Worm (Caenorhabditis elegans) whole organism, L4 larva: ENCODE measurements around the gene srx-110.

ENCODE experiments used
- D1046.2 ChIP-seq: fragments of 200-800 bp; sonication (Bioruptor generic); IDR thresholded peaks from 2 replicates; pipeline ENCODE4 v1.3.6; 2022; ENCODE audit warnings: missing genetic modification characterization, missing compliant biosample characterization
- R02D3.7 ChIP-seq: fragments of 150-350 bp; sonication (generic microtip); optimal IDR thresholded peaks from 3 replicates; lab custom pipeline; 2014; ENCODE audit warnings: missing biosample characterization, missing genetic modification characterization
- T20F7.1 ChIP-seq: fragments of 200-800 bp; sonication (Bioruptor generic); optimal IDR thresholded peaks from 2 replicates; lab custom pipeline; 2018; ENCODE audit warnings: mild to moderate bottlenecking, missing genetic modification characterization, missing compliant biosample characterization
- Y5F2A.4 ChIP-seq: fragments of 200-800 bp; sonication (Bioruptor generic); optimal IDR thresholded peaks from 2 replicates; lab custom pipeline; 2018; ENCODE audit warnings: mild to moderate bottlenecking, missing genetic modification characterization, missing compliant biosample characterization
- Y75B8A.6 ChIP-seq: fragments of 200-800 bp; sonication (Bioruptor generic); IDR thresholded peaks from 2 replicates; pipeline ENCODE4 v1.3.6; 2022; ENCODE audit warnings: missing genetic modification reagents, missing genetic modification characterization, missing compliant biosample characterization
- ZK337.2 ChIP-seq: fragments of 200-800 bp; sonication (Bioruptor generic); IDR thresholded peaks from 2 replicates; pipeline ENCODE4 v1.3.6; 2022; ENCODE audit warnings: missing genetic modification reagents, missing genetic modification characterization, missing compliant biosample characterization
- ZK546.5 ChIP-seq, 2 experiments: sonication (generic microtip); optimal IDR thresholded peaks; 2 replicates each; lab custom pipeline; 2017; ENCODE audit warnings: missing biosample characterization in 2 of 2, missing genetic modification characterization in 2 of 2
- aha-1 ChIP-seq: fragments of 150-350 bp; peaks from one replicate; lab custom pipeline; 2014; ENCODE audit warnings: missing biosample characterization, missing genetic modification characterization
- aly-2 ChIP-seq: sonication (generic microtip); optimal IDR thresholded peaks from 2 replicates; lab custom pipeline; 2018; ENCODE audit warnings: missing biosample characterization, missing genetic modification characterization
- ama-1 ChIP-seq: fragments of 150-350 bp; optimal IDR thresholded peaks from 2 replicates; lab custom pipeline; 2014; ENCODE audit warnings: inconsistent platforms, mixed read lengths
- arid-1 ChIP-seq: fragments of 200-800 bp; sonication (Bioruptor generic); conservative IDR thresholded peaks from 2 replicates; pipeline ENCODE4 v1.3.6; 2022; ENCODE audit warnings: missing genetic modification reagents, missing genetic modification characterization, missing compliant biosample characterization
- ceh-28 ChIP-seq: fragments of 150-350 bp; optimal IDR thresholded peaks from 2 replicates; lab custom pipeline; 2014; ENCODE audit warnings: missing biosample characterization, missing genetic modification reagents, missing genetic modification characterization
- cey-2 ChIP-seq: sonication (generic microtip); optimal IDR thresholded peaks from 3 replicates; lab custom pipeline; 2017; ENCODE audit warnings: missing genetic modification characterization, mild to moderate bottlenecking, missing compliant biosample characterization, antibody characterized with exemption, borderline replicate concordance; ENCODE audit not compliant: insufficient read depth
- daf-16 ChIP-seq, 3 experiments: sonication (generic microtip); optimal IDR thresholded peaks; 2 replicates each; lab custom pipeline; 2016 to 2017; ENCODE audit warnings: missing genetic modification characterization in 3 of 3, missing genetic modification reagents in 3 of 3, mild to moderate bottlenecking in 2 of 3, missing compliant biosample characterization in 2 of 3, missing biosample characterization in 1 of 3, moderate library complexity in 1 of 3
- dmd-6 ChIP-seq: fragments of 200-800 bp; sonication (Bioruptor generic); IDR thresholded peaks from 2 replicates; pipeline ENCODE4 v1.3.6; 2022; ENCODE audit warnings: missing genetic modification reagents, missing genetic modification characterization, missing compliant biosample characterization
- dmd-9 ChIP-seq: fragments of 200-800 bp; sonication (Bioruptor generic); IDR thresholded peaks from 2 replicates; pipeline ENCODE4 v1.3.6; 2022; ENCODE audit warnings: missing genetic modification reagents, missing genetic modification characterization, missing compliant biosample characterization
- duxl-1 ChIP-seq: sonication (generic microtip); optimal IDR thresholded peaks from 2 replicates; lab custom pipeline; 2016; ENCODE audit warnings: mild to moderate bottlenecking, missing genetic modification characterization, moderate library complexity, missing compliant biosample characterization; ENCODE audit not compliant: poor library complexity
- fos-1 ChIP-seq: fragments of 150-350 bp; optimal IDR thresholded peaks from 2 replicates; lab custom pipeline; 2014; ENCODE audit warnings: missing biosample characterization, missing genetic modification characterization
- gei-8 ChIP-seq: fragments of 200-800 bp; sonication (Bioruptor generic); optimal IDR thresholded peaks from 2 replicates; lab custom pipeline; 2018; ENCODE audit warnings: mild to moderate bottlenecking, missing genetic modification characterization, missing compliant biosample characterization
- jun-1 ChIP-seq: fragments of 150-350 bp; optimal IDR thresholded peaks from 2 replicates; lab custom pipeline; 2014; ENCODE audit warnings: missing biosample characterization, missing genetic modification reagents, missing genetic modification characterization
- lim-7 ChIP-seq: fragments of 200-800 bp; sonication (Bioruptor generic); IDR thresholded peaks from 2 replicates; pipeline ENCODE4 v1.3.6; 2022; ENCODE audit warnings: missing genetic modification characterization, missing compliant biosample characterization
- lin-13 ChIP-seq: fragments of 150-350 bp; optimal IDR thresholded peaks from 2 replicates; lab custom pipeline; 2014; ENCODE audit warnings: missing biosample characterization, missing genetic modification reagents, missing genetic modification characterization
- lin-38 ChIP-seq: fragments of 200-800 bp; sonication (Bioruptor generic); IDR thresholded peaks from 2 replicates; pipeline ENCODE4 v1.3.6; 2022; ENCODE audit warnings: missing genetic modification reagents, missing genetic modification characterization, missing compliant biosample characterization
- madf-9 ChIP-seq: fragments of 200-800 bp; sonication (Bioruptor generic); conservative IDR thresholded peaks from 2 replicates; pipeline ENCODE4 v1.3.6; 2022; ENCODE audit warnings: missing genetic modification reagents, missing genetic modification characterization, missing compliant biosample characterization
- mep-1 ChIP-seq: fragments of 150-350 bp; sonication (generic microtip); optimal IDR thresholded peaks from 3 replicates; lab custom pipeline; 2014; ENCODE audit warnings: missing biosample characterization, missing genetic modification characterization
- nhr-10 ChIP-seq: fragments of 150-350 bp; optimal IDR thresholded peaks from 2 replicates; lab custom pipeline; 2014; ENCODE audit warnings: missing biosample characterization, missing genetic modification characterization
- nhr-11 ChIP-seq: fragments of 150-350 bp; optimal IDR thresholded peaks from 2 replicates; lab custom pipeline; 2014; ENCODE audit warnings: missing biosample characterization, missing genetic modification characterization
- nhr-42 ChIP-seq: fragments of 200-800 bp; sonication (Bioruptor generic); IDR thresholded peaks from 2 replicates; pipeline ENCODE4 v1.3.6; 2022; ENCODE audit warnings: missing genetic modification characterization, missing compliant biosample characterization
- nhr-6 ChIP-seq: fragments of 150-350 bp; optimal IDR thresholded peaks from 2 replicates; lab custom pipeline; 2014; ENCODE audit warnings: missing biosample characterization, missing genetic modification characterization
- nhr-77 ChIP-seq: fragments of 150-350 bp; optimal IDR thresholded peaks from 2 replicates; lab custom pipeline; 2014; ENCODE audit warnings: missing biosample characterization, missing genetic modification characterization
- pha-4 ChIP-seq, 2 experiments: fragments of 150-350 bp in 1 of 2; fragments of 200-800 bp in 1 of 2; sonication (Bioruptor generic) in 1 of 2; IDR thresholded peaks in 1 of 2; optimal IDR thresholded peaks in 1 of 2; 2 replicates each; pipeline versions ENCODE4 v1.3.6 to Lab custom; 2014 to 2022; ENCODE audit warnings: missing genetic modification characterization in 2 of 2, missing genetic modification reagents in 2 of 2, missing biosample characterization in 1 of 2, missing compliant biosample characterization in 1 of 2
- pqm-1 ChIP-seq: sonication (generic microtip); optimal IDR thresholded peaks from 2 replicates; lab custom pipeline; 2017; ENCODE audit warnings: missing biosample characterization, missing genetic modification characterization
- rbr-2 ChIP-seq: sonication (generic microtip); optimal IDR thresholded peaks from 2 replicates; lab custom pipeline; 2016; ENCODE audit warnings: missing genotype, missing genetic modification characterization, missing compliant biosample characterization
- set-16 ChIP-seq: fragments of 200-800 bp; sonication (Bioruptor generic); IDR thresholded peaks from 2 replicates; pipeline ENCODE4 v1.3.6; 2022; ENCODE audit warnings: missing genetic modification reagents, missing genetic modification characterization, missing compliant biosample characterization
- spr-3 ChIP-seq: fragments of 200-800 bp; sonication (Bioruptor generic); optimal IDR thresholded peaks from 2 replicates; lab custom pipeline; 2018; ENCODE audit warnings: mild to moderate bottlenecking, missing genetic modification characterization, missing compliant biosample characterization
- unc-62 ChIP-seq, 3 experiments: fragments of 150-350 bp in 1 of 3; sonication (generic microtip); optimal IDR thresholded peaks in 2 of 3; peaks in 1 of 3; 1 replicate in 1 of 3; 2 replicates in 2 of 3; lab custom pipeline; 2014 to 2017; ENCODE audit warnings: missing biosample characterization in 3 of 3, missing genetic modification characterization in 3 of 3, missing genetic modification reagents in 3 of 3, missing genotype in 1 of 3

The srx-110 gene

ce11 chrII:3682770-3683234, 26.6 kb upstream of the srx-110 start, which contains the start of gene F19B10.1 (continued):
- TF ChIP-seq mep-1 (no peak), nhr-77 (tag; lab: Kevin White, UChicago) (peak; percentile 8)

DNA sequence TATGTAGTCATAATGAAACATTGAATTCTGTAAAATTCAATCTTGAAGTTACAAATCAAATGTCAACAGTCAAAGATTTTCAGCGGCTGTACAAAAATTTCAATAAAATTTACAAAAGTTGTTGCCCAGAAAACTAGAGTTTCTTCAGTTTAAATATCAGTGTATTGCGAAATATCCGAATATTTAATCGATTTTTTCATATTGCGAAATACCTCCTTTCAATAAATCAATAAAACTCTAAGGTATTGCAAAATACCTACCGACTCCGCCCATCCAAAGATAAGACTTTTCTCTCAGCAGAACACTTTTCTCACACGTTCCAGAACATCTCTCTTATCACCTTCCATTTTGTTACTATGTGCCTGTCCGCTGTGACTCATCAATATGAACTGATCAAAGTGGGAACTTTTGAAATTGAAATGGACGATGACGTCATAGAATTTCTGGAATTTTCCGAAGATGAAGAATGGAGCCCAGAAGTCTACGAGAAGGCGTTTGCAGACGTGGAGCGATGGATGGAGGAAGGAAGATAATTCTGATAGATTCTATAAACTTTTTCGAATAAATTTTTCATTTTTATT, 24.8 kb upstream of the srx-110 start:
- TF ChIP-seq nhr-10 (no peak), dmd-6 (GFP tag; lab: Robert Waterston, UW) (peak; percentile 42; the same call in 1 of the 2 replicates), duxl-1 (tag; lab: Kevin White, UChicago) (no peak), lin-13 (GFP tag; lab: Kevin White, UChicago) (no peak), ceh-28 (tag; lab: Kevin White, UChicago) (peak; percentile 40), cey-2 (tag; lab: Kevin White, UChicago) (no peak), rbr-2 (tag; lab: Kevin White, UChicago) (no peak), ama-1 (lab: Kevin White, UChicago) (no peak), pqm-1 (tag; lab: Kevin White, UChicago) (peak; percentile 5), daf-16 (GFP tag; optimal IDR thresholded peaks at IDR 0.05; lab: Kevin White, UChicago) (no peak), daf-16 (tag; optimal IDR thresholded peaks at IDR 0.05; lab: Kevin White, UChicago) (peak; percentile 21), Y5F2A.4 (no peak), unc-62 (GFP tag; optimal IDR thresholded peaks at IDR 0.05 in 1 of 2; lab: Kevin White, UChicago) (no peak), unc-62 (tag; optimal IDR thresholded peaks at IDR 0.05; lab: Kevin White, UChicago) (no peak), nhr-6 (no peak), dmd-9 (GFP tag; lab: Robert Waterston, UW) (no peak), pha-4 (GFP tag; IDR thresholded peaks at IDR 0.05; lab: Robert Waterston, UW) (no peak), pha-4 (tag; optimal IDR thresholded peaks at IDR 0.05; lab: Kevin White, UChicago) (no peak)

- TF ChIP-seq nhr-10 (no peak), set-16 (GFP tag; lab: Robert Waterston, UW) (peak; percentile 70), arid-1 (no peak)
These were observed 21.0 kb upstream of the srx-110 start, which contains the start of gene ifas-1 for ce11 chrII:3688333-3688732. Gene ifas-1, minus strand, starts transcription at chrII:3688719.

- peak; percentile 34 for TF ChIP-seq aha-1 (tag; lab: Kevin White, UChicago)
- no peak for TF ChIP-seq nhr-11
- TF ChIP-seq, all 104 proteins: peak for 1
These were observed 18.7 kb upstream of the srx-110 start, which contains the start of gene srx-101 for ce11 chrII:3690646-3691045. Gene srx-101, minus strand, starts transcription at chrII:3690746.

ce11 chrII:3694664-3695063, 14.7 kb upstream of the srx-110 start, which contains the start of gene srx-102:
Gene srx-102, minus strand, starts transcription at chrII:3694764.
- TF ChIP-seq ZK337.2 (GFP tag; lab: Robert Waterston, UW) (no peak), unc-62 (GFP tag; optimal IDR thresholded peaks at IDR 0.05 in 1 of 2; lab: Kevin White, UChicago) (peak in 1 of 2 experiments; percentile 45), unc-62 (tag; optimal IDR thresholded peaks at IDR 0.05; lab: Kevin White, UChicago) (no peak)

DNA sequence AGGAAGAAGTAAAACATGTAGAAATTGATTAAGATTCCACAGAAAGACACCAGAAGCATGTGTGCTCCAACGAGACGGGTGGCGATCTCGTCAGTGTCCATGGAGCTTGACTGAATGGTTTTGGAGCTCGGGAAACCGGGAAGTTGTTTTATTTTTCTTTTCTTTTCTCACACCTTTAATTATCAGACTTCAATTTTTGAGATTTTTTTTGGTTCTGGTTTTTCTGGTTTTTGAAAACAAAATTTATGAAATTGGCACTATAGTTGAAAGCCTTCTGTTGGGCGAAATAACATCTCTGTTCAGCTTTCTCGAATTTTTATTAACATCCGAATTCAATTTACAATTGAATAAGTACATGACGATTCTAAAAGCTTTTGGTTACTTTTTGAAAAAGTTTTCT, 9.8 kb upstream of the srx-110 start, which contains the start of gene srx-104:
Gene srx-104, minus strand, starts transcription at position 101 of the 400 bp plus-strand sequence.
- TF ChIP-seq nhr-42 (GFP tag; lab: Robert Waterston, UW) (no peak), lin-38 (GFP tag; lab: Robert Waterston, UW) (no peak), nhr-6 (no peak), spr-3 (GFP tag; lab: Kevin White, UChicago) (no peak), Y75B8A.6 (GFP tag; lab: Robert Waterston, UW) (no peak), ZK546.5 (tag; optimal IDR thresholded peaks at IDR 0.05; lab: Kevin White, UChicago) (no peak), D1046.2 (GFP tag; lab: Robert Waterston, UW) (no peak), fos-1 (no peak), jun-1 (tag; lab: Kevin White, UChicago) (no peak), gei-8 (GFP tag; lab: Kevin White, UChicago) (no peak), madf-9 (no peak), lim-7 (GFP tag; lab: Robert Waterston, UW) (no peak), R02D3.7 (tag; lab: Kevin White, UChicago) (no peak), T20F7.1 (GFP tag; lab: Kevin White, UChicago) (no peak), aly-2 (tag; lab: Kevin White, UChicago) (no peak)
